Worm (Caenorhabditis elegans): ENCODE measurements around the gene M03C11.1.

ce11 chrIII:10373845-10374244 is 22.0 kb downstream of the M03C11.1 start:
- TF ChIP-seq unc-39 (tag; optimal IDR thresholded peaks at IDR 0.05) = no peak
- TF ChIP-seq nhr-11 (tag; optimal IDR thresholded peaks at IDR 0.05) = no peak
- TF ChIP-seq ama-1 (optimal IDR thresholded peaks at IDR 0.05) = no peak
- no peak for TF ChIP-seq ztf-11 (tag; optimal IDR thresholded peaks at IDR 0.05)
- TF ChIP-seq elt-1 (tag; optimal IDR thresholded peaks at IDR 0.05) = no peak
- TF ChIP-seq nhr-77 (tag; optimal IDR thresholded peaks at IDR 0.05) = no peak
- TF ChIP-seq unc-62 (GFP tag; optimal IDR thresholded peaks at IDR 0.05) = no peak
- TF ChIP-seq nhr-129 (tag; optimal IDR thresholded peaks at IDR 0.05) = no peak
- no peak for TF ChIP-seq aly-2 (tag; optimal IDR thresholded peaks at IDR 0.05)
- no peak for TF ChIP-seq fos-1 (tag; optimal IDR thresholded peaks at IDR 0.05)
- TF ChIP-seq zag-1 (tag; optimal IDR thresholded peaks at IDR 0.05) = no peak
- TF ChIP-seq lsy-2 (tag; optimal IDR thresholded peaks at IDR 0.05) = no peak
- TF ChIP-seq snpc-4 (tag; optimal IDR thresholded peaks at IDR 0.05) = no peak
- TF ChIP-seq mab-5 (tag; optimal IDR thresholded peaks at IDR 0.05) = no peak
